Worm (Caenorhabditis elegans): ENCODE measurements around the gene M163.11.

The M163.11 gene

DNA sequence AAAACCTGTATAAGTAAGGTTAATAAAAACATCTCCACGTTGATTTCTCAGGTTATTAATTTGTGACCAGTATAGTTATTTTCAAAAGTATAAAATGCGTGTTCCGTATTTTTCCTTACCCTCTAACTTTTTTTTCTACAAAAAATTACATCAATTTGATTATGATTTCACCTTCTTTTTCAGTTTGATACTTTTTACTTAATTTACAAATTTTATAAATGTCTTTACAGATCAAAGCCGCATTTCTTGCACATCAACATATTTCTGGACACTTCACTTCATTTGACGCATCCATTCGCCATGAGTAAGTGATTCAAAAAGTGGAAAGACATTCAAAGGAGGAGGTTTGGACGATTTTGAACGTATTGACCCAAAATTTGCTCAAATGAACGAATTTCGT, 18.8 kb upstream of the M163.11 start, which contains the start of gene Y66C5A.2:
Gene Y66C5A.2, plus strand, starts transcription at position 301 of the 400 bp plus-strand sequence.
- no peak for TF ChIP-seq sea-2 (GFP tag; optimal IDR thresholded peaks at IDR 0.05)
- TF ChIP-seq fkh-10 (GFP tag; optimal IDR thresholded peaks at IDR 0.05): no peak
- no peak for TF ChIP-seq ztf-11 (tag; optimal IDR thresholded peaks at IDR 0.05)
- TF ChIP-seq zag-1 (tag; optimal IDR thresholded peaks at IDR 0.05): no peak
- TF ChIP-seq lin-15B (tag; optimal IDR thresholded peaks at IDR 0.05): no peak
- no peak for TF ChIP-seq nhr-25 (tag; optimal IDR thresholded peaks at IDR 0.05)
- no peak for TF ChIP-seq elt-1 (tag; optimal IDR thresholded peaks at IDR 0.05)
- TF ChIP-seq pha-4 (tag; optimal IDR thresholded peaks at IDR 0.05): no peak
- no peak for TF ChIP-seq nhr-77 (tag; optimal IDR thresholded peaks at IDR 0.05)
- TF ChIP-seq hmg-11 (tag; optimal IDR thresholded peaks at IDR 0.05): no peak
- no peak for TF ChIP-seq jun-1 (tag; optimal IDR thresholded peaks at IDR 0.05)
- TF ChIP-seq nhr-76 (tag; optimal IDR thresholded peaks at IDR 0.05): no peak
- no peak for TF ChIP-seq nfya-1 (tag; optimal IDR thresholded peaks at IDR 0.05; ENCODE audit: insufficient read depth)
- no peak for TF ChIP-seq R02D3.7 (tag; optimal IDR thresholded peaks at IDR 0.05)

DNA sequence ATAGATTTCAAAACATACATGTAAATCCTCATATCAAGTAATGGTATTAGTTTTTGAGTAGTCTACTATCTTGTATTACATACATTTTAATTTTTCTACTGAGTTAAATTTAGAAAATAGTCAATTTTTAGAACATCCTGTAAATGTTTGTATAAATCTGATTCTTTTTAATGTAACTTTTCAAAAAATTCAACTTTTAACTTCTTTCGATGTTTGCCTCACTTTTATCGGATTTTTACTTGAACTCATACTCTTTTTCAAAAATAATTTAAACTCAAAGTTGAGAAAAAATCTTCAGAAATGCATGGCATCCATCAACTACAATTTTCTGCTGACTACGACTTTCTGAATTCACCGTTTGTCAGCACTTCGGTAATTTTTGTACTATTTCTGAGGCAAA, 14.7 kb upstream of the M163.11 start, which contains the start of gene M163.7:
Gene M163.7, plus strand, starts transcription at position 301 of the 400 bp plus-strand sequence.
- no peak for TF ChIP-seq nhr-77 (tag; optimal IDR thresholded peaks at IDR 0.05)
- TF ChIP-seq eor-1 (tag; optimal IDR thresholded peaks at IDR 0.05): no peak
- TF ChIP-seq fkh-10 (GFP tag; optimal IDR thresholded peaks at IDR 0.05): no peak
- TF ChIP-seq pqm-1 (tag; optimal IDR thresholded peaks at IDR 0.05): no peak
- no peak for TF ChIP-seq ceh-9 (tag; optimal IDR thresholded peaks at IDR 0.05)
- no peak for TF ChIP-seq aly-2 (tag; optimal IDR thresholded peaks at IDR 0.05)
- no peak for TF ChIP-seq mml-1 (tag; optimal IDR thresholded peaks at IDR 0.05)
- TF ChIP-seq ztf-4 (tag; optimal IDR thresholded peaks at IDR 0.05): no peak
- no peak for TF ChIP-seq zag-1 (tag; optimal IDR thresholded peaks at IDR 0.05)
- TF ChIP-seq lin-15B (tag; optimal IDR thresholded peaks at IDR 0.05): no peak
- no peak for TF ChIP-seq nhr-25 (tag; optimal IDR thresholded peaks at IDR 0.05)
- TF ChIP-seq pha-4 (tag; optimal IDR thresholded peaks at IDR 0.05): no peak
- no peak for TF ChIP-seq egl-5 (tag; optimal IDR thresholded peaks at IDR 0.05)
- no peak for TF ChIP-seq mdl-1 (tag; optimal IDR thresholded peaks at IDR 0.05)

- TF ChIP-seq ztf-11 (tag; optimal IDR thresholded peaks at IDR 0.05) (no peak), lsy-12 (tag; optimal IDR thresholded peaks at IDR 0.05) (no peak), fkh-2 (tag; optimal IDR thresholded peaks at IDR 0.05) (no peak), ceh-28 (tag; optimal IDR thresholded peaks at IDR 0.05) (no peak), fkh-10 (GFP tag; optimal IDR thresholded peaks at IDR 0.05) (no peak), elt-3 (tag; optimal IDR thresholded peaks at IDR 0.05) (no peak), nfya-1 (tag; optimal IDR thresholded peaks at IDR 0.05; ENCODE audit: insufficient read depth) (no peak), ztf-4 (tag; optimal IDR thresholded peaks at IDR 0.05) (no peak), nhr-23 (tag; optimal IDR thresholded peaks at IDR 0.05) (no peak), mml-1 (tag; optimal IDR thresholded peaks at IDR 0.05) (no peak), ZK546.5 (tag; optimal IDR thresholded peaks at IDR 0.05) (no peak), elt-1 (tag; optimal IDR thresholded peaks at IDR 0.05) (no peak)
These were observed 13.6 kb upstream of the M163.11 start, which contains the start of gene M163.22 for ce11 chrX:14465593-14465992. Gene M163.22, plus strand, starts transcription at chrX:14465893.

DNA sequence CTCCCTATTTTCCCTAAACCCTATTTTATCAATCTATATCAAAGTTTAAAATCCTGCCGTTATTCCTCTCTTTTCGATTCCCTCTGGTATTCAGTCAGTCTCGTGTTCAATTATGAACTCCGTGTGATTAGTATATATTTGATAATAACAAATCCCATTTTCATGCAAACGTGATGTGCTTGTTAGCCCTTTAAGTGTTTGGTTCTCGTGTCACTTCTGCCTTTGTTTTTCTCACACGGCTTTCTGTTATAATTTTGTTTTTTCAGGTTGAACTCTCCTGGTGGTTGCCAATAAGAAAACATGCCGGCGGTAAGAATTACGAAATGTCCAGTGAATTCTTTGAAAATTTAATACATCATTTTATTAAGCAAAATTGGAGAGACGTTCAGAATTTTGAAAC, 12.6 kb upstream of the M163.11 start, which contains the start of gene M163.21:
Gene M163.21, plus strand, starts transcription at position 301 of the 400 bp plus-strand sequence.
- no peak for TF ChIP-seq ztf-11 (tag; optimal IDR thresholded peaks at IDR 0.05)
- no peak for TF ChIP-seq hmg-11 (tag; optimal IDR thresholded peaks at IDR 0.05)
- TF ChIP-seq lin-39 (tag; optimal IDR thresholded peaks at IDR 0.05): no peak
- no peak for TF ChIP-seq ceh-16 (tag; optimal IDR thresholded peaks at IDR 0.05)
- no peak for TF ChIP-seq nhr-23 (tag; optimal IDR thresholded peaks at IDR 0.05)
- no peak for TF ChIP-seq jun-1 (tag; optimal IDR thresholded peaks at IDR 0.05)
- no peak for TF ChIP-seq ceh-9 (tag; optimal IDR thresholded peaks at IDR 0.05)

- TF ChIP-seq daf-12 (tag; optimal IDR thresholded peaks at IDR 0.05) (no peak), skn-1 (tag; optimal IDR thresholded peaks at IDR 0.05) (no peak), lin-39 (tag; optimal IDR thresholded peaks at IDR 0.05) (no peak), elt-3 (tag; optimal IDR thresholded peaks at IDR 0.05) (no peak), elt-1 (tag; optimal IDR thresholded peaks at IDR 0.05) (no peak), lin-15B (tag; optimal IDR thresholded peaks at IDR 0.05) (no peak), sea-2 (GFP tag; optimal IDR thresholded peaks at IDR 0.05) (no peak)
These were observed 9.9 kb upstream of the M163.11 start, which contains the start of gene M163.9 for ce11 chrX:14469284-14469683. Gene M163.9, plus strand, starts transcription at chrX:14469584.
